Worm (Caenorhabditis elegans) whole organism, early embryonic: ENCODE results near the gene fli-1.

Source experiments
- B0310.2 ChIP-seq: sonication (generic microtip); optimal IDR thresholded peaks from 2 replicates; lab custom pipeline; 2016; ENCODE audit warnings: mild to moderate bottlenecking, missing genetic modification characterization, missing compliant biosample characterization
- F13C5.2 ChIP-seq: sonication (generic microtip); optimal IDR thresholded peaks from 2 replicates; lab custom pipeline; 2017; ENCODE audit warnings: mild to moderate bottlenecking, missing genetic modification characterization, inconsistent platforms, missing compliant biosample characterization
- aly-1 ChIP-seq: sonication (generic microtip); optimal IDR thresholded peaks from 2 replicates; lab custom pipeline; 2016; ENCODE audit warnings: missing genetic modification characterization, missing compliant biosample characterization
- ama-1 ChIP-seq: fragments of 150-350 bp; optimal IDR thresholded peaks from 2 replicates; lab custom pipeline; 2014
- ceh-13 ChIP-seq: fragments of 200-800 bp; sonication (Bioruptor generic); optimal IDR thresholded peaks from 2 replicates; lab custom pipeline; 2018; ENCODE audit warnings: mild to moderate bottlenecking, missing genetic modification characterization, missing compliant biosample characterization
- ceh-36 ChIP-seq: sonication (generic microtip); optimal IDR thresholded peaks from 2 replicates; lab custom pipeline; 2016; ENCODE audit warnings: missing genetic modification characterization, inconsistent platforms, missing compliant biosample characterization
- hmg-4 ChIP-seq: fragments of 200-800 bp; sonication (Bioruptor generic); optimal IDR thresholded peaks from 2 replicates; lab custom pipeline; 2018; ENCODE audit warnings: mild to moderate bottlenecking, missing genetic modification characterization, missing compliant biosample characterization
- hnd-1 ChIP-seq: sonication (generic microtip); optimal IDR thresholded peaks from 2 replicates; lab custom pipeline; 2016; ENCODE audit warnings: missing genetic modification characterization, missing compliant biosample characterization
- pes-1 ChIP-seq: fragments of 200-800 bp; sonication (Bioruptor generic); IDR thresholded peaks from 2 replicates; pipeline ENCODE4 v1.3.6; 2022; ENCODE audit warnings: missing genetic modification reagents, missing genetic modification characterization, missing compliant biosample characterization
- sea-1 ChIP-seq: fragments of 200-800 bp; sonication (Bioruptor generic); conservative IDR thresholded peaks from 2 replicates; pipeline ENCODE4 v1.3.6; 2022; ENCODE audit warnings: missing genetic modification characterization, missing compliant biosample characterization
- tbx-11 ChIP-seq: fragments of 200-800 bp; sonication (Bioruptor generic); IDR thresholded peaks from 2 replicates; pipeline ENCODE4 v1.3.6; 2022; ENCODE audit warnings: missing genetic modification characterization, missing compliant biosample characterization
- tra-4 ChIP-seq: sonication (generic microtip); optimal IDR thresholded peaks from 2 replicates; lab custom pipeline; 2017; ENCODE audit warnings: missing genetic modification characterization, missing compliant biosample characterization

- TF ChIP-seq aly-1 (tag; lab: Kevin White, UChicago) = no peak
- no peak for TF ChIP-seq ama-1 (lab: Kevin White, UChicago)
- TF ChIP-seq B0310.2 (tag; lab: Kevin White, UChicago) = no peak
- TF ChIP-seq ceh-13 (GFP tag; lab: Kevin White, UChicago) = no peak
- no peak for TF ChIP-seq sea-1 (GFP tag; lab: Robert Waterston, UW)
- no peak for TF ChIP-seq tbx-11 (GFP tag; lab: Robert Waterston, UW)
- no peak for TF ChIP-seq pes-1 (GFP tag; lab: Robert Waterston, UW)
- no peak for TF ChIP-seq ceh-36 (tag; lab: Kevin White, UChicago)
- TF ChIP-seq tra-4 (tag; lab: Kevin White, UChicago) = no peak
- no peak for TF ChIP-seq hnd-1 (tag; lab: Kevin White, UChicago)
- no peak for TF ChIP-seq hmg-4
- no peak for TF ChIP-seq F13C5.2
These were observed 42.7 kb upstream of the fli-1 start for ce11 chrIII:8726019-8726894.
